Fruit fly (Drosophila melanogaster): ENCODE results near the gene prtp.

DNA sequence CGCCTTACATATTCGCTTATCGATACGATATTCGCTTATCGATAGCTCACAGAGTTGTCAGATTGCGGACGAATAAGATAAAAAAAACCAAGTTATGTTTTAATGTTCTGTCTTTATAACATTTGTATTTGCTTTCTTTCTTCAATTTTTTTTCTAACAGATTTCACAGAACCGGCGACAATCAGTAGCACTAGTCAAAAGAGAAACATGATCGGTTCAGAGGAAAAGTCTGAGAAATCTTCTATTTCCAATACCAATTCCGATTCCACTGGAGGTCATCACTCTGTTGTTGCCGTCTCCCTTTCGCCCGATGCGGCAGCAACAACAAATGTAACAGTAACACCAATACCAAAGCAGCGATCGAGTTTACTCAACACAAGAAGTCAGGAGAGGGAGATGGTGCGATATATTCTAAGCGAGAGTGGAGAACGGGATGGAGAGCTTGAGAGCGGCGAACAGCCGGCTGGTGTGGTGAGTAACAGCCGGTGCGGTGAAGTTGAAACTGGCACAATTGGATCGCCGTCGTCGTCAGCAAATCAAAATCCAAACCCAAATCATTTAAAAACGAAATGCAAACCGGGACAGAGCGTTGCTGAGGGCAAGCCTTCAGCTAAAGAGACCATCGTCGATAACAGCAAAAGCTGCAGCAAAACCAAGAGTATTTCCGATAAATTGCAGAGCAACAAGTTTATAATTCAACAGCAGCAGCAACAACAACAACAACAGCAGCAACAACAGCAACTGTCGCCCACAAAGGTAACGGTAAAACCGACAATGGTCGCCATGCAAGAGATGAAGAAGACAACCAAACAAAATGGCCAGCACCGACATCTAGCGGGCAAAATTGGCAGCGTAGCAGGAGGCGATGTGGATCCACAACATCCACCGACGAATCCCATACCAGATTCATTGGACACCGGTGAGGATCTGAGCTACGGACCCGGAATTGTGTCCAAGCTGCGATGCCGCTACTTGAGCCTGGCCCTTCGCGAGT, 34.7 kb upstream of the prtp start:
- TF ChIP-seq Ets98B (GFP tag; IDR thresholded peaks at IDR 0.05) (peak; percentile 33), CG9948 (tag; optimal IDR thresholded peaks at IDR 0.05) (peak; percentile 21), CG8159 (tag; optimal IDR thresholded peaks at IDR 0.05) (peak; percentile 47), CG32121 (GFP tag; IDR thresholded peaks at IDR 0.05) (0 out of 2 replicates have a peak, but pooled peaks have one; percentile 7), CG10348 (GFP tag; IDR thresholded peaks at IDR 0.05) (no peak), fd96Ca (GFP tag; IDR thresholded peaks at IDR 0.05) (peak; percentile 68; the same call in 2 of the 3 replicates), rn (GFP tag; IDR thresholded peaks at IDR 0.05) (no peak; the same call in 1 of the 2 replicates)
